Worm (Caenorhabditis elegans) whole organism, late embryonic: ENCODE data around the gene zim-1.

ENCODE experiments used
- F13H6.1 ChIP-seq: sonication (generic microtip); optimal IDR thresholded peaks from 2 replicates; lab custom pipeline; 2016; ENCODE audit warnings: missing genetic modification characterization, missing compliant biosample characterization
- ceh-18 ChIP-seq: sonication (generic microtip); optimal IDR thresholded peaks from 2 replicates; lab custom pipeline; 2016; ENCODE audit warnings: missing genetic modification characterization, missing compliant biosample characterization
- che-1 ChIP-seq: sonication (generic microtip); optimal IDR thresholded peaks from 2 replicates; lab custom pipeline; 2016; ENCODE audit warnings: mild to moderate bottlenecking, missing genetic modification characterization, missing compliant biosample characterization
- dmd-4 ChIP-seq: sonication (generic microtip); optimal IDR thresholded peaks from 2 replicates; lab custom pipeline; 2016; ENCODE audit warnings: borderline replicate concordance, missing genetic modification characterization, missing compliant biosample characterization
- fax-1 ChIP-seq: sonication (generic microtip); optimal IDR thresholded peaks from 2 replicates; lab custom pipeline; 2016; ENCODE audit warnings: missing genotype, missing genetic modification characterization, missing compliant biosample characterization
- fkh-10 ChIP-seq: fragments of 150-350 bp; optimal IDR thresholded peaks from 2 replicates; lab custom pipeline; 2014; ENCODE audit warnings: missing biosample characterization, missing genetic modification reagents, missing genetic modification characterization
- hlh-30 ChIP-seq: sonication (generic microtip); optimal IDR thresholded peaks from 2 replicates; lab custom pipeline; 2017; ENCODE audit warnings: antibody characterized with exemption, missing genetic modification characterization, missing compliant biosample characterization; ENCODE audit not compliant: insufficient read depth
- pag-3 ChIP-seq: sonication (generic microtip); optimal IDR thresholded peaks from 2 replicates; lab custom pipeline; 2016; ENCODE audit warnings: missing compliant biosample characterization, missing genetic modification characterization, borderline replicate concordance
- pat-9 ChIP-seq: fragments of 200-800 bp; sonication (Bioruptor generic); optimal IDR thresholded peaks from 2 replicates; lab custom pipeline; 2018; ENCODE audit warnings: mild to moderate bottlenecking, missing genetic modification characterization, moderate library complexity, missing compliant biosample characterization
- tbx-2 ChIP-seq: sonication (generic microtip); optimal IDR thresholded peaks from 2 replicates; lab custom pipeline; 2016; ENCODE audit warnings: missing genetic modification characterization, missing compliant biosample characterization
- unc-55 ChIP-seq: sonication (generic microtip); optimal IDR thresholded peaks from 2 replicates; lab custom pipeline; 2017; ENCODE audit warnings: missing biosample characterization, missing genetic modification reagents, missing genetic modification characterization
- unc-86 ChIP-seq: sonication (generic microtip); optimal IDR thresholded peaks from 2 replicates; lab custom pipeline; 2016; ENCODE audit warnings: missing genetic modification characterization, missing compliant biosample characterization

DNA sequence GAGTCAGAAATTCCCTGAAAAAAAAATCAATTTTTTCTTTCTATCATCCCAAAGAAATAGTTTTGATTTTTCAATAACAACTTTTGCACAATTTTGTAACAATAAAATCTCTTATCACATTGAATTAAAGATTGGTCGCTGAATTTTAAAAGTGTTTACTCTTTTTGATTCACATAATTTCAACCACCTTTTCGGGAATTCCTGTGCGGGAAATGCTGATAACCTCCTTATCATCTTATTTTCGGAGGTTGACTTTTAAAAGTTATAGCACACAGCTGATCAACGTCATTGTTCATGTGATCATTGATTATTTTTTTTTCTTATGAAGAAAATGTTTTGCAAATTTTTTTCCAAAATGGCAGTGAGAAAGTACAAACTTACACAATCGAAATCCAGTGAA, 3.5 kb upstream of the zim-1 start:
- TF ChIP-seq dmd-4 (no peak), pat-9 (tag; lab: Kevin White, UChicago) (no peak), ceh-18 (tag; lab: Kevin White, UChicago) (no peak), tbx-2 (tag; lab: Kevin White, UChicago) (no peak), F13H6.1 (tag; lab: Kevin White, UChicago) (no peak), che-1 (tag; lab: Kevin White, UChicago) (no peak), unc-86 (tag; lab: Kevin White, UChicago) (no peak), pag-3 (tag; lab: Kevin White, UChicago) (no peak), unc-55 (GFP tag; lab: Kevin White, UChicago) (no peak), fkh-10 (GFP tag; lab: Kevin White, UChicago) (no peak), fax-1 (tag; lab: Kevin White, UChicago) (no peak), hlh-30 (tag; lab: Kevin White, UChicago) (no peak)
